Fruit fly (Drosophila melanogaster): Measurements from ENCODE around the gene tnc.

Gene tnc

DNA sequence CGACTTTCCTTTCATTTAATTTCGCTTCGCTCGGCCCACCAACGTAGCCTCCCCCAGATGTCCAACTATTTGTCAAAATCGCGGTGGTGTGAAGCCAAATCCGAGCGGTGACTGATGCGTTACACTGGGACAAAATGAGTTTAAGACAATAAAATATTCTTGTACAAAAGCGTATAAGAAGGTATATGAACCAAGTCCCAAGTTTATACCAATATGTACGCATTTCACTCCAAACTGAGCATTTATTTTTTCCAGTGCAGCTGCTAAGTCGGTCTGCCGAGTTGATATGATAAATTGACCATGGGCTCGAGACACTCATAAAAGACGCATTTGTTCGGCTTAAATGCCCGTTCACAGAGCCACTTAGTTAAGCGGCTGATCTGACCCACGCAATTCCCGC, 20.6 kb downstream of the tnc start (continued):
- TF ChIP-seq CG31365 (tag; optimal IDR thresholded peaks at IDR 0.05) = no peak
- TF ChIP-seq CG4360 (GFP tag; IDR thresholded peaks at IDR 0.05) = no peak
- TF ChIP-seq CG2875 (GFP tag; optimal IDR thresholded peaks at IDR 0.05) = peak; percentile 1
- no peak for TF ChIP-seq Elba2 (GFP tag; optimal IDR thresholded peaks at IDR 0.05)
- no peak for TF ChIP-seq CG15073 (GFP tag; optimal IDR thresholded peaks at IDR 0.05)
- peak; percentile 23 for TF ChIP-seq Antp (GFP tag; optimal IDR thresholded peaks at IDR 0.05)
- peak; percentile 22 for TF ChIP-seq CG3281 (GFP tag; optimal IDR thresholded peaks at IDR 0.05)
- peak; percentile 29 for TF ChIP-seq CG6813 (GFP tag; optimal IDR thresholded peaks at IDR 0.05)
- TF ChIP-seq Doc3 (GFP tag; IDR thresholded peaks at IDR 0.05; ENCODE audit: partially characterized antibody) = no peak
- TF ChIP-seq Spps (tag; optimal IDR thresholded peaks at IDR 0.05) = no peak
- TF ChIP-seq wek (GFP tag; optimal IDR thresholded peaks at IDR 0.05) = no peak
- TF ChIP-seq Dp (GFP tag; optimal IDR thresholded peaks at IDR 0.05) = no peak
- TF ChIP-seq CG17359 (tag; optimal IDR thresholded peaks at IDR 0.05) = peak; percentile 69
- no peak for TF ChIP-seq CG15479 (GFP tag; optimal IDR thresholded peaks at IDR 0.05)
- no peak for TF ChIP-seq sima (GFP tag; optimal IDR thresholded peaks at IDR 0.05)
- no peak for TF ChIP-seq Hey (tag; optimal IDR thresholded peaks at IDR 0.05)
- TF ChIP-seq Fer3 (tag; optimal IDR thresholded peaks at IDR 0.05) = peak; percentile 43
- peak; percentile 40; the same call in 1 of the 2 replicates for TF ChIP-seq CG4404 (GFP tag; IDR thresholded peaks at IDR 0.05)
- TF ChIP-seq danr (GFP tag; IDR thresholded peaks at IDR 0.05) = no peak
- 0 out of 2 replicates have a peak, but pooled peaks have one; percentile 24 for TF ChIP-seq ttk (GFP tag; IDR thresholded peaks at IDR 0.05)
- peak; percentile 12 for TF ChIP-seq cato (GFP tag; optimal IDR thresholded peaks at IDR 0.05; ENCODE audit: borderline replicate concordance)
- no peak for TF ChIP-seq cad (GFP tag; optimal IDR thresholded peaks at IDR 0.05)
- TF ChIP-seq CG12769 (tag; optimal IDR thresholded peaks at IDR 0.05) = peak; percentile 72
- TF ChIP-seq MTF-1 (GFP tag; optimal IDR thresholded peaks at IDR 0.05; ENCODE audit: borderline replicate concordance) = peak; percentile 8
- TF ChIP-seq ase (GFP tag; IDR thresholded peaks at IDR 0.05) = 0 out of 3 replicates have a peak, but pooled peaks have one; percentile 37
- TF ChIP-seq CG12219 (GFP tag; optimal IDR thresholded peaks at IDR 0.05) = peak; percentile 49
- TF ChIP-seq dm (GFP tag; optimal IDR thresholded peaks at IDR 0.05) = peak; percentile 6
- TF ChIP-seq Oaz (GFP tag; IDR thresholded peaks at IDR 0.05) = no peak
- peak; percentile 42 for TF ChIP-seq CG16863 (GFP tag; optimal IDR thresholded peaks at IDR 0.05)
- TF ChIP-seq p53 (GFP tag; optimal IDR thresholded peaks at IDR 0.05) = no peak
- TF ChIP-seq CG12659 (GFP tag; optimal IDR thresholded peaks at IDR 0.05) = peak; percentile 26
- TF ChIP-seq bowl (GFP tag; IDR thresholded peaks at IDR 0.05) = no peak
- peak; percentile 53 for TF ChIP-seq Mad (GFP tag; optimal IDR thresholded peaks at IDR 0.05)
- TF ChIP-seq mld (GFP tag; IDR thresholded peaks at IDR 0.05; ENCODE audit: partially characterized antibody) = no peak
- peak; percentile 63; the same call in 2 of the 3 replicates for TF ChIP-seq Aef1 (GFP tag; IDR thresholded peaks at IDR 0.05)
- no peak for TF ChIP-seq Scr (GFP tag; IDR thresholded peaks at IDR 0.05; ENCODE audit: partially characterized antibody)
- no peak for TF ChIP-seq trem (tag; optimal IDR thresholded peaks at IDR 0.05)
- TF ChIP-seq GATAe (GFP tag; conservative IDR thresholded peaks at IDR 0.05) = no peak
- peak; percentile 66 for TF ChIP-seq Six4 (GFP tag; optimal IDR thresholded peaks at IDR 0.05)
- TF ChIP-seq Adf1 (GFP tag; IDR thresholded peaks at IDR 0.05) = no peak
- TF ChIP-seq CG2199 (GFP tag; IDR thresholded peaks at IDR 0.05) = peak; percentile 20; the same call in 1 of the 3 replicates
- TF ChIP-seq Fer1 (GFP tag; optimal IDR thresholded peaks at IDR 0.05) = no peak
- no peak for TF ChIP-seq CG13775 (GFP tag; optimal IDR thresholded peaks at IDR 0.05)
- no peak for TF ChIP-seq CG15601 (tag; optimal IDR thresholded peaks at IDR 0.05)
- no peak for TF ChIP-seq gsb (GFP tag; IDR thresholded peaks at IDR 0.05)
- TF ChIP-seq CHES-1-like (GFP tag; optimal IDR thresholded peaks at IDR 0.05) = peak; percentile 27
- TF ChIP-seq scrt (GFP tag; optimal IDR thresholded peaks at IDR 0.05) = no peak
- TF ChIP-seq CG5180 (GFP tag; optimal IDR thresholded peaks at IDR 0.05) = peak; percentile 8
- TF ChIP-seq CG13287 (GFP tag; IDR thresholded peaks at IDR 0.05; ENCODE audit: partially characterized antibody) = no peak
- no peak for TF ChIP-seq Hand (GFP tag; optimal IDR thresholded peaks at IDR 0.05)
